Worm (Caenorhabditis elegans) whole organism, L1 larva: ENCODE data around the gene Y32H12A.8.

Source experiments
- aly-2 ChIP-seq: fragments of 150-350 bp; optimal IDR thresholded peaks from 2 replicates; lab custom pipeline; 2014; ENCODE audit warnings: missing biosample characterization, missing genetic modification characterization
- ces-1 ChIP-seq: fragments of 150-350 bp; optimal IDR thresholded peaks from 2 replicates; lab custom pipeline; 2014; ENCODE audit warnings: missing biosample characterization, missing genetic modification reagents, missing genetic modification characterization
- lin-15B ChIP-seq: fragments of 150-350 bp; sonication (generic microtip); optimal IDR thresholded peaks from 3 replicates; lab custom pipeline; 2014; ENCODE audit warnings: missing biosample characterization, missing genetic modification characterization
- lin-39 ChIP-seq: fragments of 150-350 bp; optimal IDR thresholded peaks from 2 replicates; lab custom pipeline; 2014; ENCODE audit warnings: missing biosample characterization, missing genetic modification reagents, missing genetic modification characterization
- mep-1 ChIP-seq: fragments of 150-350 bp; optimal IDR thresholded peaks from 2 replicates; lab custom pipeline; 2014; ENCODE audit warnings: missing biosample characterization, missing genetic modification characterization
- nhr-12 ChIP-seq: sonication (generic microtip); optimal IDR thresholded peaks from 2 replicates; lab custom pipeline; 2017; ENCODE audit warnings: missing biosample characterization, missing genetic modification characterization
- nhr-20 ChIP-seq: sonication (generic microtip); optimal IDR thresholded peaks from 2 replicates; lab custom pipeline; 2016; ENCODE audit warnings: mild to moderate bottlenecking, missing genetic modification characterization, missing compliant biosample characterization
- nhr-76 ChIP-seq: sonication (generic microtip); optimal IDR thresholded peaks from 2 replicates; lab custom pipeline; 2017; ENCODE audit warnings: missing biosample characterization, missing genetic modification characterization
- skn-1 ChIP-seq: fragments of 150-350 bp; optimal IDR thresholded peaks from 2 replicates; lab custom pipeline; 2014; ENCODE audit warnings: missing biosample characterization, missing genetic modification characterization
- snpc-4 ChIP-seq: fragments of 150-350 bp; optimal IDR thresholded peaks from 2 replicates; lab custom pipeline; 2014; ENCODE audit warnings: missing biosample characterization, missing genetic modification characterization
- sup-37 ChIP-seq: fragments of 200-800 bp; sonication (Bioruptor generic); optimal IDR thresholded peaks from 2 replicates; lab custom pipeline; 2018; ENCODE audit warnings: mild to moderate bottlenecking, missing genetic modification characterization, missing compliant biosample characterization
- tbx-2 ChIP-seq: sonication (generic microtip); optimal IDR thresholded peaks from 2 replicates; lab custom pipeline; 2016; ENCODE audit warnings: missing genetic modification characterization, missing compliant biosample characterization
- unc-130 ChIP-seq: fragments of 150-350 bp; optimal IDR thresholded peaks from 2 replicates; lab custom pipeline; 2017; ENCODE audit warnings: missing biosample characterization, missing genetic modification characterization, inconsistent platforms

- TF ChIP-seq nhr-20 (tag; lab: Kevin White, UChicago) (no peak), snpc-4 (no peak), nhr-12 (tag; lab: Kevin White, UChicago) (no peak), skn-1 (no peak), lin-15B (tag; lab: Kevin White, UChicago) (no peak), ces-1 (no peak), unc-130 (no peak), tbx-2 (tag; lab: Kevin White, UChicago) (no peak), aly-2 (tag; lab: Kevin White, UChicago) (no peak), lin-39 (no peak), mep-1 (no peak), sup-37 (no peak), nhr-76 (tag; lab: Kevin White, UChicago) (no peak)
Measured at ce11 chrIII:5389365-5389764, 16.5 kb downstream of the Y32H12A.8 start.
